Fruit fly (Drosophila melanogaster) whole organism, embryonic: Measurements from ENCODE around the gene Osi17.

Experiments used
- Ada2b ChIP-seq: fragments of 200-800 bp; sonication (Bioruptor generic); IDR thresholded peaks from 2 replicates; pipeline ENCODE4 v1.3.6; 2022; ENCODE audit warnings: missing biosample characterization, missing genetic modification characterization
- Adf1 ChIP-seq: fragments of 200-800 bp; sonication (Bioruptor generic); IDR thresholded peaks from 2 replicates; pipeline ENCODE4 v1.3.6; 2022; ENCODE audit warnings: missing biosample characterization, missing genetic modification characterization
- Antp ChIP-seq: fragments of 200-800 bp; sonication (Bioruptor generic); optimal IDR thresholded peaks from 3 replicates; lab custom pipeline; 2016; ENCODE audit warnings: missing biosample characterization, missing genetic modification characterization
- C15 ChIP-seq: fragments of 200-800 bp; sonication (Bioruptor generic); IDR thresholded peaks from 3 replicates; pipeline ENCODE4 v1.3.6; 2022; ENCODE audit warnings: missing biosample characterization, missing genetic modification characterization
- CG10431 ChIP-seq: fragments of 200-800 bp; sonication (Bioruptor generic); optimal IDR thresholded peaks from 3 replicates; lab custom pipeline; 2018; ENCODE audit warnings: missing biosample characterization, mild to moderate bottlenecking, missing genetic modification characterization
- CG12104 ChIP-seq: fragments of 200-800 bp; sonication (Bioruptor generic); optimal IDR thresholded peaks from 3 replicates; lab custom pipeline; 2016; ENCODE audit warnings: missing biosample characterization, missing genetic modification characterization
- CG12942 ChIP-seq: fragments of 200-800 bp; sonication (Bioruptor generic); optimal IDR thresholded peaks from 3 replicates; lab custom pipeline; 2016; ENCODE audit warnings: missing biosample characterization, missing genetic modification characterization
- CG14441 ChIP-seq: fragments of 200-800 bp; sonication (Bioruptor generic); IDR thresholded peaks from 2 replicates; pipeline ENCODE4 v1.3.6; 2022; ENCODE audit warnings: missing biosample characterization, missing genetic modification characterization
- CG1603 ChIP-seq: fragments of 200-800 bp; sonication (Bioruptor generic); optimal IDR thresholded peaks from 2 replicates; lab custom pipeline; 2019; ENCODE audit warnings: missing biosample characterization, mild to moderate bottlenecking, missing genetic modification characterization, moderate library complexity
- CG1792 ChIP-seq: fragments of 200-800 bp; sonication (Bioruptor generic); optimal IDR thresholded peaks from 2 replicates; lab custom pipeline; 2016; ENCODE audit warnings: missing biosample characterization, missing genetic modification characterization
- CG2875 ChIP-seq: fragments of 200-800 bp; sonication (Bioruptor generic); optimal IDR thresholded peaks from 2 replicates; lab custom pipeline; 2017; ENCODE audit warnings: missing biosample characterization, mild to moderate bottlenecking, missing genetic modification characterization, missing genetic modification reagents
- CG30431 ChIP-seq: fragments of 200-800 bp; sonication (Bioruptor generic); optimal IDR thresholded peaks from 2 replicates; lab custom pipeline; 2017; ENCODE audit warnings: missing biosample characterization, missing genetic modification characterization
- CG5953 ChIP-seq: fragments of 200-800 bp; sonication (Bioruptor generic); IDR thresholded peaks from 2 replicates; pipeline ENCODE4 v1.3.6; 2022; ENCODE audit warnings: missing biosample characterization, missing genetic modification characterization
- CG7839 ChIP-seq: fragments of 200-800 bp; sonication (Bioruptor generic); optimal IDR thresholded peaks from 3 replicates; lab custom pipeline; 2018; ENCODE audit warnings: missing biosample characterization, mild to moderate bottlenecking, missing genetic modification characterization, moderate library complexity
- CG8089 ChIP-seq: fragments of 200-800 bp; sonication (Bioruptor generic); optimal IDR thresholded peaks from 3 replicates; lab custom pipeline; 2016; ENCODE audit warnings: missing biosample characterization, missing genetic modification characterization
- CG8478 ChIP-seq: fragments of >200 bp; optimal IDR thresholded peaks from 2 replicates; lab custom pipeline; 2018
- CG9932 ChIP-seq: fragments of 200-800 bp; sonication (Bioruptor generic); IDR thresholded peaks from 2 replicates; pipeline ENCODE4 v1.3.6; 2022; ENCODE audit warnings: missing biosample characterization, missing genetic modification characterization
- CTCF ChIP-seq: fragments of 200-800 bp; sonication (Bioruptor generic); optimal IDR thresholded peaks from 2 replicates; lab custom pipeline; 2017; ENCODE audit warnings: missing biosample characterization, mild to moderate bottlenecking, missing genetic modification characterization, moderate library complexity
- Dref ChIP-seq: fragments of 200-800 bp; sonication (Bioruptor generic); IDR thresholded peaks from 2 replicates; pipeline ENCODE4 v1.3.6; 2022; ENCODE audit warnings: missing biosample characterization, missing genetic modification characterization
- Ets65A ChIP-seq: fragments of 200-800 bp; sonication (Bioruptor generic); peaks from one replicate; lab custom pipeline; 2016; ENCODE audit warnings: missing biosample characterization, missing genetic modification characterization
- Fer3 ChIP-seq: fragments of 200-800 bp; sonication (Bioruptor generic); optimal IDR thresholded peaks from 2 replicates; lab custom pipeline; 2018; ENCODE audit warnings: missing biosample characterization, mild to moderate bottlenecking, missing genetic modification characterization, moderate library complexity
- Gsc ChIP-seq: fragments of 200-800 bp; sonication (Bioruptor generic); IDR thresholded peaks from 2 replicates; pipeline ENCODE4 v1.3.6; 2022; ENCODE audit warnings: missing biosample characterization, missing genetic modification characterization
- HLH3B ChIP-seq: fragments of 200-800 bp; sonication (Bioruptor generic); IDR thresholded peaks from 2 replicates; pipeline ENCODE4 v1.3.6; 2022; ENCODE audit warnings: missing biosample characterization, missing genetic modification characterization
- HmgZ ChIP-seq: fragments of 200-800 bp; sonication (Bioruptor generic); optimal IDR thresholded peaks from 2 replicates; lab custom pipeline; 2018; ENCODE audit warnings: missing biosample characterization, mild to moderate bottlenecking, missing genetic modification characterization
- Hr51 ChIP-seq, 2 experiments: fragments of 200-800 bp; sonication (Bioruptor generic); optimal IDR thresholded peaks; 2 replicates in 1 of 2; 3 replicates in 1 of 2; lab custom pipeline; 2016 to 2018; ENCODE audit warnings: missing biosample characterization in 2 of 2, missing genetic modification characterization in 2 of 2, mild to moderate bottlenecking in 1 of 2, moderate library complexity in 1 of 2
- Kr ChIP-seq: fragments of 200-800 bp; sonication (Bioruptor generic); optimal IDR thresholded peaks from 2 replicates; lab custom pipeline; 2017; ENCODE audit warnings: missing biosample characterization, mild to moderate bottlenecking, missing genetic modification characterization
- Meics ChIP-seq: fragments of 200-800 bp; sonication (Bioruptor generic); optimal IDR thresholded peaks from 2 replicates; lab custom pipeline; 2017; ENCODE audit warnings: missing biosample characterization, mild to moderate bottlenecking, missing genetic modification characterization
- Rx ChIP-seq: fragments of 200-800 bp; sonication (Bioruptor generic); IDR thresholded peaks from 2 replicates; pipeline ENCODE4 v1.3.6; 2022; ENCODE audit warnings: missing biosample characterization, missing genetic modification characterization
- Sry-δ ChIP-seq: fragments of 200-800 bp; sonication (Bioruptor generic); optimal IDR thresholded peaks from 2 replicates; lab custom pipeline; 2016; ENCODE audit warnings: missing biosample characterization, missing genetic modification characterization
- Tbp ChIP-seq: fragments of >200 bp; optimal IDR thresholded peaks from 2 replicates; lab custom pipeline; 2018; ENCODE audit warnings: missing biosample characterization, missing genetic modification characterization
- Xrp1 ChIP-seq: fragments of 200-800 bp; sonication (Bioruptor generic); IDR thresholded peaks from 2 replicates; pipeline ENCODE4 v1.3.6; 2022; ENCODE audit warnings: missing biosample characterization, missing genetic modification characterization
- gsb-n ChIP-seq: fragments of 200-800 bp; sonication (Bioruptor generic); optimal IDR thresholded peaks from 3 replicates; lab custom pipeline; 2018; ENCODE audit warnings: missing biosample characterization, mild to moderate bottlenecking, missing genetic modification characterization
- her ChIP-seq: fragments of 200-800 bp; sonication (Bioruptor generic); optimal IDR thresholded peaks from 2 replicates; lab custom pipeline; 2016; ENCODE audit warnings: missing biosample characterization, missing genetic modification characterization
- jing ChIP-seq: fragments of 200-800 bp; sonication (Bioruptor generic); optimal IDR thresholded peaks from 2 replicates; lab custom pipeline; 2018; ENCODE audit warnings: missing biosample characterization, mild to moderate bottlenecking, missing genetic modification characterization
- oc ChIP-seq: fragments of 200-800 bp; sonication (Bioruptor generic); optimal IDR thresholded peaks from 2 replicates; lab custom pipeline; 2018; ENCODE audit warnings: missing biosample characterization, mild to moderate bottlenecking, missing genetic modification characterization, moderate library complexity
- prd ChIP-seq, 3 experiments: fragments of >200 bp in 2 of 3; fragments of 200-800 bp in 1 of 3; sonication (Bioruptor generic) in 1 of 3; optimal IDR thresholded peaks in 2 of 3; IDR thresholded peaks in 1 of 3; 2 replicates in 2 of 3; 3 replicates in 1 of 3; pipeline versions ENCODE4 v1.3.6 to Lab custom; 2017 to 2022; ENCODE audit warnings: missing biosample characterization in 1 of 3, missing genetic modification characterization in 1 of 3
- pros ChIP-seq: fragments of 200-800 bp; sonication (Bioruptor generic); optimal IDR thresholded peaks from 3 replicates; lab custom pipeline; 2019; ENCODE audit warnings: missing biosample characterization, mild to moderate bottlenecking, missing genetic modification characterization, moderate library complexity
- schlank ChIP-seq: fragments of 200-800 bp; sonication (Bioruptor generic); optimal IDR thresholded peaks from 2 replicates; lab custom pipeline; 2018; ENCODE audit warnings: missing biosample characterization, mild to moderate bottlenecking, missing genetic modification characterization
- sens ChIP-seq: fragments of 200-800 bp; sonication (Bioruptor generic); peaks from one replicate; lab custom pipeline; 2016; ENCODE audit warnings: missing biosample characterization, missing genetic modification characterization
- seq ChIP-seq: fragments of 200-800 bp; sonication (Bioruptor generic); IDR thresholded peaks from 2 replicates; pipeline ENCODE4 v1.3.6; 2022; ENCODE audit warnings: missing biosample characterization, missing genetic modification characterization
- tap ChIP-seq: fragments of 200-800 bp; optimal IDR thresholded peaks from 3 replicates; lab custom pipeline; 2019; ENCODE audit warnings: missing biosample characterization, mild to moderate bottlenecking, missing genetic modification characterization, moderate library complexity
- vnd ChIP-seq: fragments of 200-800 bp; sonication (Bioruptor generic); IDR thresholded peaks from 3 replicates; pipeline ENCODE4 v1.3.6; 2022; ENCODE audit warnings: missing biosample characterization, missing genetic modification characterization; ENCODE audit not compliant: partially characterized antibody

Gene Osi17

dm6 chr3R:6374307-6374574, 62.7 kb downstream of the Osi17 start, which contains the start of gene CG42564:
Gene CG42564 (plus strand): TSS chr3R:6374475.
- TF ChIP-seq sens (GFP tag; lab: Kevin White, UChicago) (peak; percentile 7), CG7839 (tag; lab: Kevin White, UChicago) (no peak), CG14441 (GFP tag; lab: Robert Waterston, UW) (no peak), pros (GFP tag; lab: Kevin White, UChicago) (no peak), Rx (GFP tag; lab: Robert Waterston, UW) (no peak), oc (no peak), Xrp1 (GFP tag; lab: Robert Waterston, UW) (no peak), CG9932 (GFP tag; lab: Robert Waterston, UW) (no peak), Sry-δ (GFP tag; lab: Kevin White, UChicago) (peak; percentile 2), seq (no peak), Ets65A (GFP tag; lab: Kevin White, UChicago) (peak; percentile 47), C15 (no peak), CG2875 (GFP tag; lab: Kevin White, UChicago) (no peak), CG12104 (GFP tag; lab: Kevin White, UChicago) (no peak), CG30431 (GFP tag; lab: Kevin White, UChicago) (no peak), Meics (GFP tag; lab: Kevin White, UChicago) (peak; percentile 75), CG12942 (no peak), Hr51 (GFP tag; optimal IDR thresholded peaks at IDR 0.05; lab: Kevin White, UChicago) (no peak), CG10431 (GFP tag; lab: Kevin White, UChicago) (no peak), jing (GFP tag; lab: Kevin White, UChicago) (no peak), gsb-n (tag; lab: Kevin White, UChicago) (no peak), CG8089 (GFP tag; lab: Kevin White, UChicago) (no peak), Dref (GFP tag; lab: Robert Waterston, UW) (no peak), CG1792 (GFP tag; lab: Kevin White, UChicago) (no peak), her (GFP tag; lab: Kevin White, UChicago) (no peak), CTCF (GFP tag; lab: Kevin White, UChicago) (no peak), Ada2b (GFP tag; lab: Robert Waterston, UW) (no peak)

dm6 chr3R:6375944-6376343, 64.4 kb downstream of the Osi17 start, which contains the start of gene CRAT:
Gene CRAT (minus strand): TSS chr3R:6376044.
- TF ChIP-seq tap (tag; lab: Kevin White, UChicago), result no peak
- TF ChIP-seq HmgZ (tag; lab: Kevin White, UChicago), result no peak
- no peak for TF ChIP-seq her (GFP tag; lab: Kevin White, UChicago)
- no peak for TF ChIP-seq Antp (GFP tag; lab: Kevin White, UChicago)
- no peak for TF ChIP-seq Adf1
- TF ChIP-seq Dref (GFP tag; lab: Robert Waterston, UW), result no peak
- no peak for TF ChIP-seq prd (optimal IDR thresholded peaks at IDR 0.05; lab: Kevin White, UChicago)
- no peak for TF ChIP-seq prd (GFP tag; IDR thresholded peaks at IDR 0.05; lab: Robert Waterston, UW)
- TF ChIP-seq Kr (GFP tag; lab: Kevin White, UChicago), result no peak
- TF ChIP-seq HLH3B (GFP tag; lab: Robert Waterston, UW), result no peak
- TF ChIP-seq Gsc, result no peak
- no peak for TF ChIP-seq Fer3 (tag; lab: Kevin White, UChicago)
- TF ChIP-seq vnd (GFP tag; lab: Robert Waterston, UW), result no peak
- no peak for TF ChIP-seq Tbp (GFP tag; lab: Kevin White, UChicago)
- TF ChIP-seq CG8478, result no peak
- TF ChIP-seq CG5953 (GFP tag; lab: Robert Waterston, UW), result no peak
- no peak for TF ChIP-seq schlank
- TF ChIP-seq Xrp1 (GFP tag; lab: Robert Waterston, UW), result no peak
- no peak for TF ChIP-seq CG1603 (tag; lab: Kevin White, UChicago)
